Worm (Caenorhabditis elegans): ENCODE data around the gene lido-12.

The lido-12 gene

ce11 chrII:3045875-3046274 is 40.3 kb downstream of the lido-12 start, which contains the start of gene sri-30:
sri-30 (plus strand) TSS chrII:3046175.
- no peak for TF ChIP-seq pes-1 (GFP tag; IDR thresholded peaks at IDR 0.05)
- TF ChIP-seq flt-1 (GFP tag; IDR thresholded peaks at IDR 0.05) = no peak
- TF ChIP-seq tra-4 (tag; optimal IDR thresholded peaks at IDR 0.05) = no peak
- TF ChIP-seq B0310.2 (tag; optimal IDR thresholded peaks at IDR 0.05) = no peak

ce11 chrII:3048378-3048777 is 42.8 kb downstream of the lido-12 start, which contains the start of gene sri-28:
sri-28 (plus strand) TSS chrII:3048678.
- TF ChIP-seq hmbx-1 (tag; optimal IDR thresholded peaks at IDR 0.05) (no peak), tbx-11 (GFP tag; IDR thresholded peaks at IDR 0.05) (no peak), aly-1 (tag; optimal IDR thresholded peaks at IDR 0.05) (no peak), B0310.2 (tag; optimal IDR thresholded peaks at IDR 0.05) (no peak), ceh-13 (GFP tag; optimal IDR thresholded peaks at IDR 0.05) (no peak), hnd-1 (tag; optimal IDR thresholded peaks at IDR 0.05) (no peak), ceh-36 (tag; optimal IDR thresholded peaks at IDR 0.05) (no peak), F13C5.2 (tag; optimal IDR thresholded peaks at IDR 0.05) (no peak), flt-1 (GFP tag; IDR thresholded peaks at IDR 0.05) (no peak), sea-1 (GFP tag; conservative IDR thresholded peaks at IDR 0.05) (no peak), tbx-37 (GFP tag; conservative IDR thresholded peaks at IDR 0.05) (no peak), scrt-1 (GFP tag; IDR thresholded peaks at IDR 0.05) (no peak), pes-1 (GFP tag; IDR thresholded peaks at IDR 0.05) (no peak)

- TF ChIP-seq ama-1 (optimal IDR thresholded peaks at IDR 0.05) (no peak), ceh-36 (tag; optimal IDR thresholded peaks at IDR 0.05) (peak; percentile 87)
Measured at ce11 chrII:3048989-3049388, 43.4 kb downstream of the lido-12 start.

ce11 chrII:3050703-3051102 is 45.1 kb downstream of the lido-12 start, which contains the start of gene sri-31:
sri-31 (plus strand) TSS chrII:3051003.
- no peak for TF ChIP-seq scrt-1 (GFP tag; IDR thresholded peaks at IDR 0.05)
- no peak for TF ChIP-seq ets-7 (tag; optimal IDR thresholded peaks at IDR 0.05)
- TF ChIP-seq B0310.2 (tag; optimal IDR thresholded peaks at IDR 0.05) = no peak
- TF ChIP-seq hmg-4 (GFP tag; optimal IDR thresholded peaks at IDR 0.05) = no peak
- TF ChIP-seq tbx-37 (GFP tag; conservative IDR thresholded peaks at IDR 0.05) = no peak
- no peak for TF ChIP-seq aly-1 (tag; optimal IDR thresholded peaks at IDR 0.05)
- TF ChIP-seq ceh-13 (GFP tag; optimal IDR thresholded peaks at IDR 0.05) = no peak
- no peak for TF ChIP-seq pes-1 (GFP tag; IDR thresholded peaks at IDR 0.05)
- TF ChIP-seq ceh-36 (tag; optimal IDR thresholded peaks at IDR 0.05) = no peak
- no peak for TF ChIP-seq ama-1 (optimal IDR thresholded peaks at IDR 0.05)
- no peak for TF ChIP-seq F13C5.2 (tag; optimal IDR thresholded peaks at IDR 0.05)

DNA sequence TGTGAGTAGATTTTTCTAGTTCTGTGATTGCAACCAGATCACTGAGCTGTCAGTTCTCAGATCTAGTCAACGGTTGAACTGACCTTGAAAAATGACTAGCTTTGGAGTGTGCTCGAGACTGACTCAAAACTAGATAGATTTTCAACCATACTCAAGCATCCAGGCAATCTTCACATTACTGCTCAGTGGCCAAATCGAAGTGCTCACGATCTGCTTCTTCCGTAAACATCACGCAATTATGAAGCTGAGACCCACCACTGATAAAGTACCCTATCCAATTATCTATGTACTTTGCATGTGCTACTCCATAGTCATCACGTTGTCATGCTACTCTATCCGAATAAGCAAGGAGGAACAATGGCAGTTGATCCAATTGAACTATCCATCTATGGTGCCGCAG is 45.7 kb downstream of the lido-12 start:
- TF ChIP-seq scrt-1 (GFP tag; IDR thresholded peaks at IDR 0.05) (no peak), tra-4 (tag; optimal IDR thresholded peaks at IDR 0.05) (no peak), aly-1 (tag; optimal IDR thresholded peaks at IDR 0.05) (no peak), hnd-1 (tag; optimal IDR thresholded peaks at IDR 0.05) (no peak), ets-7 (tag; optimal IDR thresholded peaks at IDR 0.05) (no peak), ama-1 (optimal IDR thresholded peaks at IDR 0.05) (no peak), hmg-4 (GFP tag; optimal IDR thresholded peaks at IDR 0.05) (no peak), sea-1 (GFP tag; conservative IDR thresholded peaks at IDR 0.05) (no peak), ceh-36 (tag; optimal IDR thresholded peaks at IDR 0.05) (no peak), pes-1 (GFP tag; IDR thresholded peaks at IDR 0.05) (no peak), B0310.2 (tag; optimal IDR thresholded peaks at IDR 0.05) (no peak), tbx-37 (GFP tag; conservative IDR thresholded peaks at IDR 0.05) (no peak), tbx-11 (GFP tag; IDR thresholded peaks at IDR 0.05) (no peak), hmbx-1 (tag; optimal IDR thresholded peaks at IDR 0.05) (no peak), F13C5.2 (tag; optimal IDR thresholded peaks at IDR 0.05) (no peak), ceh-13 (GFP tag; optimal IDR thresholded peaks at IDR 0.05) (no peak), flt-1 (GFP tag; IDR thresholded peaks at IDR 0.05) (no peak)

ce11 chrII:3052843-3053242 is 47.2 kb downstream of the lido-12 start:
- TF ChIP-seq hnd-1 (tag; optimal IDR thresholded peaks at IDR 0.05) = no peak
- no peak for TF ChIP-seq sea-1 (GFP tag; conservative IDR thresholded peaks at IDR 0.05)
- no peak for TF ChIP-seq ama-1 (optimal IDR thresholded peaks at IDR 0.05)
- TF ChIP-seq hmbx-1 (tag; optimal IDR thresholded peaks at IDR 0.05) = no peak
- no peak for TF ChIP-seq hmg-4 (GFP tag; optimal IDR thresholded peaks at IDR 0.05)
- TF ChIP-seq tbx-37 (GFP tag; conservative IDR thresholded peaks at IDR 0.05) = no peak
- TF ChIP-seq tbx-11 (GFP tag; IDR thresholded peaks at IDR 0.05) = no peak
- no peak for TF ChIP-seq ceh-36 (tag; optimal IDR thresholded peaks at IDR 0.05)
- TF ChIP-seq ceh-13 (GFP tag; optimal IDR thresholded peaks at IDR 0.05) = no peak
- TF ChIP-seq tra-4 (tag; optimal IDR thresholded peaks at IDR 0.05) = no peak
- no peak for TF ChIP-seq B0310.2 (tag; optimal IDR thresholded peaks at IDR 0.05)

DNA sequence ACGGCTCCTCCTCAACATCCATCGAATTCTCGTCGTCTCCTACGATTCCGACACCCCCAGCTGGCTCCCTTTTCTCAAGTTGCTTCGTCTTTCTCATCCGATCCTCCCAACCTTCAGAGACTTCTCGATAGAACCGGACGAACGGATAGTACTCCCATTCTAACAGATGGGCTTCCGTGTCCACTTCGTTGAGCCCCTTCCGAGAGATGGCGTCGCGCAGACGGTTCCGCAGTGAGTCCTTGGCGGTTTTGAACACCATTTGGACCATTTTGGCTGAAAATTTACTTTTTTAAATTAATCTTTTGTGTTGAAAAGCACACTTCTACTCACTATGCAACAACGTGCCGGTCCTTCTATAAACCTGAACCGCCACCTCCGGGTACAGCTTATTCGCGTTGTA is 48.1 kb downstream of the lido-12 start:
- no peak for TF ChIP-seq ama-1 (optimal IDR thresholded peaks at IDR 0.05)
- TF ChIP-seq ceh-36 (tag; optimal IDR thresholded peaks at IDR 0.05) = no peak
- no peak for TF ChIP-seq ceh-13 (GFP tag; optimal IDR thresholded peaks at IDR 0.05)
- no peak for TF ChIP-seq pes-1 (GFP tag; IDR thresholded peaks at IDR 0.05)
- no peak for TF ChIP-seq flt-1 (GFP tag; IDR thresholded peaks at IDR 0.05)
- no peak for TF ChIP-seq scrt-1 (GFP tag; IDR thresholded peaks at IDR 0.05)
- TF ChIP-seq sea-1 (GFP tag; conservative IDR thresholded peaks at IDR 0.05) = no peak
- TF ChIP-seq tbx-11 (GFP tag; IDR thresholded peaks at IDR 0.05) = no peak
- no peak for TF ChIP-seq hmbx-1 (tag; optimal IDR thresholded peaks at IDR 0.05)
- TF ChIP-seq hnd-1 (tag; optimal IDR thresholded peaks at IDR 0.05) = no peak
- TF ChIP-seq ets-7 (tag; optimal IDR thresholded peaks at IDR 0.05) = no peak
- no peak for TF ChIP-seq aly-1 (tag; optimal IDR thresholded peaks at IDR 0.05)
- no peak for TF ChIP-seq F13C5.2 (tag; optimal IDR thresholded peaks at IDR 0.05)

- TF ChIP-seq hnd-1 (tag; optimal IDR thresholded peaks at IDR 0.05) = no peak
- TF ChIP-seq B0310.2 (tag; optimal IDR thresholded peaks at IDR 0.05) = no peak
- TF ChIP-seq tbx-37 (GFP tag; conservative IDR thresholded peaks at IDR 0.05) = no peak
- TF ChIP-seq pes-1 (GFP tag; IDR thresholded peaks at IDR 0.05) = no peak
- TF ChIP-seq ceh-13 (GFP tag; optimal IDR thresholded peaks at IDR 0.05) = no peak
- TF ChIP-seq ceh-36 (tag; optimal IDR thresholded peaks at IDR 0.05) = no peak
- TF ChIP-seq tbx-11 (GFP tag; IDR thresholded peaks at IDR 0.05) = no peak
- TF ChIP-seq aly-1 (tag; optimal IDR thresholded peaks at IDR 0.05) = no peak
- no peak for TF ChIP-seq scrt-1 (GFP tag; IDR thresholded peaks at IDR 0.05)
- no peak for TF ChIP-seq tra-4 (tag; optimal IDR thresholded peaks at IDR 0.05)
Measured at ce11 chrII:3054221-3054620, 48.6 kb downstream of the lido-12 start, which contains the start of gene lido-13. lido-13 (minus strand) TSS chrII:3054321.
